Worm (Caenorhabditis elegans) whole organism, late embryonic: ENCODE results near the gene D2062.1.
"Not testable (repeated sequence)": the region's sequence is repeated elsewhere in the genome, so short reads cannot be mapped to it uniquely, and the experiment has no call there.

Experiments used
- C08G9.2 ChIP-seq: sonication (generic microtip); optimal IDR thresholded peaks from 2 replicates; lab custom pipeline; 2016; ENCODE audit warnings: mild to moderate bottlenecking, missing genetic modification characterization, moderate library complexity, missing compliant biosample characterization
- C38D4.7 ChIP-seq: fragments of 200-800 bp; sonication (Bioruptor generic); optimal IDR thresholded peaks from 2 replicates; lab custom pipeline; 2018; ENCODE audit warnings: mild to moderate bottlenecking, missing genetic modification characterization, moderate library complexity, missing compliant biosample characterization
- K02D7.2 ChIP-seq: sonication (generic microtip); optimal IDR thresholded peaks from 2 replicates; lab custom pipeline; 2017; ENCODE audit warnings: mild to moderate bottlenecking, missing genetic modification characterization, missing compliant biosample characterization
- ahr-1 ChIP-seq: sonication (generic microtip); optimal IDR thresholded peaks from 2 replicates; lab custom pipeline; 2016; ENCODE audit warnings: missing genetic modification characterization, missing compliant biosample characterization
- ama-1 ChIP-seq: fragments of 150-350 bp; optimal IDR thresholded peaks from 2 replicates; lab custom pipeline; 2014
- ceh-14 ChIP-seq: sonication (generic microtip); optimal IDR thresholded peaks from 2 replicates; lab custom pipeline; 2016; ENCODE audit warnings: missing genotype, missing genetic modification characterization, missing compliant biosample characterization
- ceh-18 ChIP-seq: sonication (generic microtip); optimal IDR thresholded peaks from 2 replicates; lab custom pipeline; 2016; ENCODE audit warnings: missing genetic modification characterization, missing compliant biosample characterization
- ceh-19 ChIP-seq: fragments of 200-800 bp; sonication (Bioruptor generic); optimal IDR thresholded peaks from 2 replicates; lab custom pipeline; 2018; ENCODE audit warnings: mild to moderate bottlenecking, missing genetic modification characterization, missing compliant biosample characterization
- ceh-2 ChIP-seq: sonication (generic microtip); optimal IDR thresholded peaks from 2 replicates; lab custom pipeline; 2016; ENCODE audit warnings: missing genotype, missing genetic modification characterization, missing compliant biosample characterization
- ceh-30 ChIP-seq: fragments of 150-350 bp; optimal IDR thresholded peaks from 2 replicates; lab custom pipeline; 2014; ENCODE audit warnings: missing biosample characterization, missing genetic modification characterization
- ceh-31 ChIP-seq: sonication (generic microtip); optimal IDR thresholded peaks from 2 replicates; lab custom pipeline; 2016; ENCODE audit warnings: missing genetic modification characterization, missing compliant biosample characterization
- ceh-45 ChIP-seq: fragments of 200-800 bp; sonication (Bioruptor generic); IDR thresholded peaks from 2 replicates; pipeline ENCODE4 v1.3.6; 2022; ENCODE audit warnings: missing genetic modification reagents, missing genetic modification characterization, missing compliant biosample characterization
- ceh-48 ChIP-seq: sonication (generic microtip); optimal IDR thresholded peaks from 2 replicates; lab custom pipeline; 2016; ENCODE audit warnings: missing genetic modification characterization, inconsistent platforms, missing compliant biosample characterization
- dve-1 ChIP-seq: sonication (generic microtip); optimal IDR thresholded peaks from 2 replicates; lab custom pipeline; 2017; ENCODE audit warnings: antibody characterized with exemption, mild to moderate bottlenecking, missing genetic modification characterization, missing compliant biosample characterization
- elt-2 ChIP-seq: sonication (generic microtip); optimal IDR thresholded peaks from 2 replicates; lab custom pipeline; 2016; ENCODE audit warnings: missing genetic modification reagents, missing genetic modification characterization, missing compliant biosample characterization
- eyg-1 ChIP-seq: sonication (generic microtip); optimal IDR thresholded peaks from 2 replicates; lab custom pipeline; 2016; ENCODE audit warnings: missing genotype, missing genetic modification characterization, missing compliant biosample characterization
- fax-1 ChIP-seq: sonication (generic microtip); optimal IDR thresholded peaks from 2 replicates; lab custom pipeline; 2016; ENCODE audit warnings: missing genotype, missing genetic modification characterization, missing compliant biosample characterization
- fkh-10 ChIP-seq: fragments of 150-350 bp; optimal IDR thresholded peaks from 2 replicates; lab custom pipeline; 2014; ENCODE audit warnings: missing biosample characterization, missing genetic modification reagents, missing genetic modification characterization
- fkh-6 ChIP-seq: sonication (generic microtip); optimal IDR thresholded peaks from 2 replicates; lab custom pipeline; 2016; ENCODE audit warnings: missing genetic modification characterization, missing compliant biosample characterization
- gmeb-2 ChIP-seq: sonication (generic microtip); optimal IDR thresholded peaks from 2 replicates; lab custom pipeline; 2016; ENCODE audit warnings: missing genetic modification characterization, inconsistent platforms, missing compliant biosample characterization
- hlh-15 ChIP-seq: sonication (generic microtip); optimal IDR thresholded peaks from 2 replicates; lab custom pipeline; 2016; ENCODE audit warnings: missing genetic modification characterization, missing compliant biosample characterization
- hlh-6 ChIP-seq: sonication (generic microtip); optimal IDR thresholded peaks from 2 replicates; lab custom pipeline; 2016; ENCODE audit warnings: missing genotype, missing genetic modification characterization, missing compliant biosample characterization
- hlh-8 ChIP-seq: sonication (generic microtip); optimal IDR thresholded peaks from 2 replicates; lab custom pipeline; 2016; ENCODE audit warnings: missing genotype, missing genetic modification characterization, missing compliant biosample characterization
- mec-3 ChIP-seq: sonication (generic microtip); optimal IDR thresholded peaks from 2 replicates; lab custom pipeline; 2016; ENCODE audit warnings: borderline replicate concordance, missing genetic modification characterization, missing compliant biosample characterization
- nfya-1 ChIP-seq: sonication (generic microtip); optimal IDR thresholded peaks from 2 replicates; lab custom pipeline; 2017; ENCODE audit warnings: missing genetic modification characterization, mild to moderate bottlenecking, missing compliant biosample characterization, antibody characterized with exemption, moderate library complexity
- nhr-232 ChIP-seq: sonication (generic microtip); optimal IDR thresholded peaks from 2 replicates; lab custom pipeline; 2016; ENCODE audit warnings: missing genetic modification characterization, missing compliant biosample characterization
- pat-9 ChIP-seq: fragments of 200-800 bp; sonication (Bioruptor generic); optimal IDR thresholded peaks from 2 replicates; lab custom pipeline; 2018; ENCODE audit warnings: mild to moderate bottlenecking, missing genetic modification characterization, moderate library complexity, missing compliant biosample characterization
- pha-4 ChIP-seq: fragments of 150-350 bp; optimal IDR thresholded peaks from 2 replicates; lab custom pipeline; 2018; ENCODE audit warnings: missing biosample characterization, missing genetic modification reagents, missing genetic modification characterization
- pros-1 ChIP-seq: fragments of 150-350 bp; optimal IDR thresholded peaks from 2 replicates; lab custom pipeline; 2014; ENCODE audit warnings: missing biosample characterization, missing genetic modification reagents, missing genetic modification characterization
- ref-2 ChIP-seq: sonication (generic microtip); optimal IDR thresholded peaks from 2 replicates; lab custom pipeline; 2016; ENCODE audit warnings: missing genetic modification characterization, missing compliant biosample characterization
- sox-2 ChIP-seq: fragments of 200-800 bp; sonication (Bioruptor generic); IDR thresholded peaks from 2 replicates; pipeline ENCODE4 v1.3.6; 2022; ENCODE audit warnings: missing genetic modification reagents, missing genetic modification characterization, missing compliant biosample characterization
- ttx-3 ChIP-seq: sonication (generic microtip); optimal IDR thresholded peaks from 2 replicates; lab custom pipeline; 2016; ENCODE audit warnings: missing genetic modification reagents, missing genetic modification characterization, missing compliant biosample characterization
- unc-42 ChIP-seq: sonication (generic microtip); optimal IDR thresholded peaks from 2 replicates; lab custom pipeline; 2016; ENCODE audit warnings: missing genotype, missing genetic modification characterization, missing compliant biosample characterization
- unc-86 ChIP-seq: sonication (generic microtip); optimal IDR thresholded peaks from 2 replicates; lab custom pipeline; 2016; ENCODE audit warnings: missing genetic modification characterization, missing compliant biosample characterization
- zip-5 ChIP-seq: sonication (generic microtip); optimal IDR thresholded peaks from 2 replicates; lab custom pipeline; 2016; ENCODE audit warnings: missing genetic modification characterization, missing compliant biosample characterization
- ztf-16 ChIP-seq: sonication (generic microtip); optimal IDR thresholded peaks from 2 replicates; lab custom pipeline; 2017; ENCODE audit warnings: missing genetic modification characterization, missing compliant biosample characterization

Gene D2062.1

DNA sequence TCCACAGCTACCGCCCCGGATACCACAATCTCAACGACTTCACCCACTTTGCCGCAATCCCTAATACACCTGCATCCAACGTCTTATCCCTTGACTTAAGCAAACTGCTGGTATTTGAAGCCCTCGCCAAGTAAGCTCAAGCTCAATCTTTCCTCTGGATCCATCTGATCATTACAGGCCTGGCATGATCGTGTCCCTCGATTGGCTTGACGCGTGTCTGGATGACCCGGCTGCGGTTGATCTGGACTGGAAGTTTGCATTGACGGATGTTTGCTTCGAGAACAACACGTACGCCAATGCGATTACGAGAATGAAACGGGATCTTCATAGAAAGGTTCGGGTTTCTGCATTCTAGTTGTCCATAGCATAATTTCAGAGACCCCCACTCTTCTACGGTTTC is 30.3 kb upstream of the D2062.1 start:
- TF ChIP-seq ceh-30 (tag; lab: Kevin White, UChicago) (no peak), hlh-15 (tag; lab: Kevin White, UChicago) (no peak), hlh-6 (tag; lab: Kevin White, UChicago) (no peak), pros-1 (tag; lab: Kevin White, UChicago) (no peak), fkh-10 (no peak), ama-1 (lab: Kevin White, UChicago) (no peak), gmeb-2 (tag; lab: Kevin White, UChicago) (no peak), mec-3 (no peak), fax-1 (no peak), ceh-45 (no peak), hlh-8 (tag; lab: Kevin White, UChicago) (no peak), C08G9.2 (tag; lab: Kevin White, UChicago) (no peak), unc-42 (tag; lab: Kevin White, UChicago) (no peak), ceh-18 (tag; lab: Kevin White, UChicago) (no peak), K02D7.2 (tag; lab: Kevin White, UChicago) (no peak), zip-5 (tag; lab: Kevin White, UChicago) (no peak)

ce11 chrII:2605319-2605718 is 25.9 kb upstream of the D2062.1 start, which contains the start of gene sri-77:
sri-77 (minus strand) TSS chrII:2605419.
- no peak for TF ChIP-seq fkh-6 (tag; lab: Kevin White, UChicago)
- TF ChIP-seq ceh-31 (tag; lab: Kevin White, UChicago) = no peak
- TF ChIP-seq nfya-1 (tag; lab: Kevin White, UChicago) = no peak
- TF ChIP-seq unc-86 (tag; lab: Kevin White, UChicago) = no peak
- no peak for TF ChIP-seq ceh-14
- no peak for TF ChIP-seq pha-4 (tag; lab: Kevin White, UChicago)
- TF ChIP-seq nhr-232 (tag; lab: Kevin White, UChicago) = no peak
- no peak for TF ChIP-seq sox-2 (GFP tag; lab: Robert Waterston, UW)
- no peak for TF ChIP-seq ahr-1
- no peak for TF ChIP-seq fax-1
- no peak for TF ChIP-seq pat-9 (tag; lab: Kevin White, UChicago)
- TF ChIP-seq ceh-19 = no peak
- no peak for TF ChIP-seq hlh-15 (tag; lab: Kevin White, UChicago)
- no peak for TF ChIP-seq hlh-6 (tag; lab: Kevin White, UChicago)
- no peak for TF ChIP-seq ttx-3 (tag; lab: Kevin White, UChicago)
- no peak for TF ChIP-seq ceh-45
- TF ChIP-seq ceh-2 (tag; lab: Kevin White, UChicago) = no peak
- no peak for TF ChIP-seq eyg-1
- TF ChIP-seq ceh-18 (tag; lab: Kevin White, UChicago) = no peak
- TF ChIP-seq C38D4.7 = no peak

- no peak for TF ChIP-seq ceh-2 (tag; lab: Kevin White, UChicago)
- TF ChIP-seq elt-2 (tag; lab: Kevin White, UChicago) = peak; percentile 86
Observed at ce11 chrII:2610202-2610912, 20.9 kb upstream of the D2062.1 start, which contains the start of gene sri-38. sri-38 (plus strand) TSS chrII:2610862.

DNA sequence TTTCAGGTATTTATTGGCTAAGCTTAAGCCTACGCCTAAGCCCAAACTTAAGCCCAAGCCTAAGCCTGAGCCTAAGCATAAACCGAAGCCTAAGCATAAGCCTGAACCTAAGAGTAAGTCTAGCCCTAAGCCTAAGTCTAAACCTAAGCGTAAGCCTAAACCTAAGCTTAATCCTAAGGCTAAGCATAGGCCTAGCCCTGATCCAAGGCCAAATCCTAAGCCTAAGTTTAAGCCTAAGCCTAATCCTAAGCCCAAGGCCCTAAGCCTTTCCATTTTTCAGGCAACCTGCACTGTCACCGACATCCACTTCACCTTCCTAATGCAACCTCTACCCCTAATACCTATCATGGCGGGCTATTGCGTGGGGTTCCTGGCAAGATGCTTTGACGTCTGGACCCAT is 20.3 kb upstream of the D2062.1 start:
- no peak for TF ChIP-seq ref-2 (tag; lab: Kevin White, UChicago)
- TF ChIP-seq dve-1 (tag; lab: Kevin White, UChicago) = peak; percentile 56

- not testable (repeated sequence) for TF ChIP-seq ztf-16, ttx-3, ceh-48 (tag; lab: Kevin White, UChicago)
Observed at ce11 chrII:2612278-2612677, 19.0 kb upstream of the D2062.1 start, which contains the start of gene D2062.13. D2062.13 (plus strand) TSS chrII:2612578.
